Fruit fly (Drosophila melanogaster) whole organism, wandering third instar larva: Measurements from ENCODE around the gene CG13601.

Experiments used
- Abd-B ChIP-seq: fragments of >200 bp; optimal IDR thresholded peaks from 2 replicates; lab custom pipeline; 2017; ENCODE audit warnings: missing biosample characterization, missing genetic modification characterization
- CG32264 ChIP-seq: fragments of 200-800 bp; sonication (Bioruptor generic); optimal IDR thresholded peaks from 2 replicates; lab custom pipeline; 2016; ENCODE audit warnings: missing biosample characterization, missing genetic modification characterization
- CG9705 ChIP-seq: fragments of 200-800 bp; sonication (Bioruptor generic); optimal IDR thresholded peaks from 2 replicates; lab custom pipeline; 2018; ENCODE audit warnings: missing biosample characterization, mild to moderate bottlenecking, missing genetic modification characterization
- CrebA ChIP-seq: fragments of 200-800 bp; sonication (Bioruptor generic); optimal IDR thresholded peaks from 2 replicates; lab custom pipeline; 2016; ENCODE audit warnings: missing biosample characterization, mild to moderate bottlenecking, missing genetic modification characterization, borderline replicate concordance
- Dfd ChIP-seq: fragments of >200 bp; optimal IDR thresholded peaks from 2 replicates; lab custom pipeline; 2017; ENCODE audit warnings: missing biosample characterization, missing genetic modification characterization
- Dif ChIP-seq: fragments of 200-275, 200-300 bp; sonication (Bioruptor generic); optimal IDR thresholded peaks from 2 replicates; lab custom pipeline; 2018; ENCODE audit warnings: missing biosample characterization, missing genetic modification characterization; ENCODE audit not compliant: partially characterized antibody
- GATAd ChIP-seq: sonication (Bioruptor generic); optimal IDR thresholded peaks from 2 replicates; lab custom pipeline; 2016; ENCODE audit warnings: missing biosample characterization, missing genetic modification characterization
- HLH106 ChIP-seq: fragments of 200-800 bp; optimal IDR thresholded peaks from 3 replicates; lab custom pipeline; 2019; ENCODE audit warnings: missing biosample characterization, mild to moderate bottlenecking, missing genetic modification characterization, moderate library complexity
- Hr78 ChIP-seq: fragments of >200 bp; optimal IDR thresholded peaks from 2 replicates; lab custom pipeline; 2017; ENCODE audit warnings: missing biosample characterization, missing genetic modification characterization
- Hr83 ChIP-seq: fragments of 200-300 bp; sonication (Bioruptor generic); optimal IDR thresholded peaks from 2 replicates; lab custom pipeline; 2016; ENCODE audit warnings: missing biosample characterization, mild to moderate bottlenecking, missing genetic modification characterization, moderate library complexity; ENCODE audit not compliant: poor library complexity, severe bottlenecking
- Jra ChIP-seq: sonication (Bioruptor generic); optimal IDR thresholded peaks from 2 replicates; lab custom pipeline; 2016; ENCODE audit warnings: missing biosample characterization, missing genetic modification characterization
- Mio ChIP-seq: sonication (Bioruptor generic); optimal IDR thresholded peaks from 2 replicates; lab custom pipeline; 2016; ENCODE audit warnings: missing biosample characterization, missing genetic modification characterization
- Myc ChIP-seq: fragments of >200 bp; optimal IDR thresholded peaks from 2 replicates; lab custom pipeline; 2017
- Rel ChIP-seq, 2 experiments: fragments of 200-800 bp; sonication (Bioruptor generic) in 1 of 2; optimal IDR thresholded peaks; 2 replicates in 1 of 2; 3 replicates in 1 of 2; lab custom pipeline; 2016 to 2019; ENCODE audit warnings: mild to moderate bottlenecking in 2 of 2, missing biosample characterization in 2 of 2, missing genetic modification characterization in 2 of 2, moderate library complexity in 1 of 2
- Vsx2 ChIP-seq: fragments of 200-300, 225-300 bp; sonication (Bioruptor generic); optimal IDR thresholded peaks from 2 replicates; lab custom pipeline; 2018; ENCODE audit warnings: missing biosample characterization, missing genetic modification characterization; ENCODE audit not compliant: partially characterized antibody
- br ChIP-seq: fragments of 200-800 bp; sonication (Bioruptor generic); optimal IDR thresholded peaks from 2 replicates; lab custom pipeline; 2016; ENCODE audit warnings: missing biosample characterization, missing genetic modification characterization
- dl ChIP-seq, 2 experiments: fragments of 175-275, 200-275 bp in 1 of 2; fragments of 200-275 bp in 1 of 2; sonication (Bioruptor generic); optimal IDR thresholded peaks; lab custom pipeline; 2018; ENCODE audit warnings: mild to moderate bottlenecking in 2 of 2, missing biosample characterization in 2 of 2, missing genetic modification characterization in 2 of 2, moderate library complexity in 2 of 2; ENCODE audit not compliant: partially characterized antibody in 2 of 2, insufficient read depth in 1 of 2
- dmrt93B ChIP-seq: fragments of 200-800 bp; sonication (Bioruptor generic); optimal IDR thresholded peaks from 2 replicates; lab custom pipeline; 2018; ENCODE audit warnings: missing biosample characterization, mild to moderate bottlenecking, missing genetic modification characterization
- dsf ChIP-seq: sonication (Bioruptor generic); optimal IDR thresholded peaks from 2 replicates; lab custom pipeline; 2016; ENCODE audit warnings: missing biosample characterization, missing genetic modification characterization, borderline replicate concordance
- ey ChIP-seq: fragments of 200-800 bp; sonication (Bioruptor generic); optimal IDR thresholded peaks from 2 replicates; lab custom pipeline; 2016; ENCODE audit warnings: missing biosample characterization, missing genetic modification characterization
- foxo ChIP-seq, 2 experiments: fragments of 200-800 bp; sonication (Bioruptor generic); optimal IDR thresholded peaks; 2 replicates in 1 of 2; 3 replicates in 1 of 2; lab custom pipeline; 2016 to 2017; ENCODE audit warnings: missing biosample characterization in 2 of 2, missing genetic modification characterization in 2 of 2
- h ChIP-seq: fragments of 200-800 bp; sonication (Bioruptor generic); optimal IDR thresholded peaks from 3 replicates; lab custom pipeline; 2016; ENCODE audit warnings: missing biosample characterization, mild to moderate bottlenecking, missing genetic modification characterization
- lola ChIP-seq: fragments of >200 bp; optimal IDR thresholded peaks from 2 replicates; lab custom pipeline; 2017; ENCODE audit warnings: missing biosample characterization, missing genetic modification characterization
- psq ChIP-seq: fragments of 200-800 bp; sonication (Bioruptor generic); optimal IDR thresholded peaks from 3 replicates; lab custom pipeline; 2017; ENCODE audit warnings: missing biosample characterization, mild to moderate bottlenecking, missing genetic modification characterization, moderate library complexity
- rgr ChIP-seq: fragments of 200-800 bp; sonication (Bioruptor generic); optimal IDR thresholded peaks from 3 replicates; lab custom pipeline; 2016; ENCODE audit warnings: missing biosample characterization, mild to moderate bottlenecking, missing genetic modification characterization
- sage ChIP-seq: fragments of 200-800 bp; sonication (Bioruptor generic); optimal IDR thresholded peaks from 2 replicates; lab custom pipeline; 2016; ENCODE audit warnings: missing biosample characterization, mild to moderate bottlenecking, missing genetic modification characterization
- sv ChIP-seq: fragments of 200-800 bp; sonication (Bioruptor generic); optimal IDR thresholded peaks from 3 replicates; lab custom pipeline; 2016; ENCODE audit warnings: missing biosample characterization, missing genetic modification characterization
- tai ChIP-seq: sonication (Bioruptor generic); optimal IDR thresholded peaks from 2 replicates; lab custom pipeline; 2016; ENCODE audit warnings: missing biosample characterization, missing genetic modification characterization
- woc ChIP-seq: sonication (Bioruptor generic); optimal IDR thresholded peaks from 2 replicates; lab custom pipeline; 2016; ENCODE audit warnings: missing biosample characterization, mild to moderate bottlenecking, missing genetic modification characterization

CG13601 gene

dm6 chr3R:23909347-23909862 lies 18.0 kb downstream of the CG13601 start (continued):
- TF ChIP-seq rgr (peak; percentile 72), dl (GFP tag; optimal IDR thresholded peaks at IDR 0.05; lab: Kevin White, UChicago; ENCODE audit: insufficient read depth in 1 of 2, partially characterized antibody in 2 of 2) (no peak), HLH106 (peak; percentile 55), lola (GFP tag; lab: Kevin White, UChicago) (no peak), foxo (GFP tag; optimal IDR thresholded peaks at IDR 0.05; lab: Kevin White, UChicago) (peak in 1 of 2 experiments; percentile 53), psq (peak; percentile 61), ey (GFP tag; lab: Kevin White, UChicago) (peak; percentile 63), Abd-B (GFP tag; lab: Kevin White, UChicago) (no peak), br (GFP tag; lab: Kevin White, UChicago) (peak; percentile 67)

DNA sequence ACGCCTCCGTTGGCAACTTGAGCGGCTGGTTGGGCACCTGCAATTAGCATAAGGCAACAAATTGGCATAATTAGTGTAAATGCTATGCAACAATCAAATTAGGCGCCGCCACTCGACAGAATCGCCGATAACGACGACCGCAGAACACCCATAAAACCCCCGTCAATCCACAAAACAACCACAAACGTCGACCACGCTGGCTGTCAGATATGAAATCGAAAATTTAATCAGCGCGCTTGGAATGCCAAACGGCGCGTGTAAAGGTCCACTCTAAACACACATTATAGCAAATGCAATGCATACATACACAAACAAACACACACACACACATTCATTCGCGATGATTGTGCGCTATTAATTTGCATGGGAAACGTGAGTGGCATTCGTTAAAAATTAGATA lies 24.0 kb downstream of the CG13601 start:
- TF ChIP-seq Rel (GFP tag; optimal IDR thresholded peaks at IDR 0.05; lab: Kevin White, UChicago) (no peak), Rel (tag; optimal IDR thresholded peaks at IDR 0.05; lab: Kevin White, UChicago) (peak; percentile 71), tai (GFP tag; lab: Kevin White, UChicago) (no peak), sage (no peak), Dif (GFP tag; lab: Kevin White, UChicago) (no peak), woc (GFP tag; lab: Kevin White, UChicago) (no peak), sv (GFP tag; lab: Kevin White, UChicago) (no peak), ey (GFP tag; lab: Kevin White, UChicago) (no peak)
- TF ChIP-seq, all 38 proteins: peak for 1

DNA sequence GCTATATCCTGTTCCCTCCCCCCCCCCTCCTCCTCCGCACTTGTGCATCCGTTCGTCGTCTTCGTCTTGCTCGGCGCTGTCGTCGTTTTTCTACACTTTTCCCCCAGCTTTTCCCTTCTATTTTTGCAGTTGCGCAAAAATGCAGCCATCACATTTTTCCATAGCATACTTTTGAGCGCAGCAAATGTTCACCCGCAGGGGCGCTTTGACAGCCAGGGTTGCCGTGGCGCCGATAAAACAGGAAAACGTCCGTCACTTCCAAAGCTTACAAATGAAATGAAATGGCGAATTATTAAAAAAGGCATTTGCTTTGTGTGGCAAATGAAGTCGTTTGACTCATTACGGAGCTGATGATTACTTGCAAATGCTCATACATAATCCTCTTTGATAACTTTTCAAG lies 24.9 kb downstream of the CG13601 start:
- TF ChIP-seq Rel (GFP tag; optimal IDR thresholded peaks at IDR 0.05; lab: Kevin White, UChicago) (no peak), Rel (tag; optimal IDR thresholded peaks at IDR 0.05; lab: Kevin White, UChicago) (peak; percentile 26), Vsx2 (GFP tag; lab: Kevin White, UChicago) (no peak), dsf (GFP tag; lab: Kevin White, UChicago) (no peak), Hr78 (GFP tag; lab: Kevin White, UChicago) (no peak)
- TF ChIP-seq, all 38 proteins: peak for 1

- no peak for TF ChIP-seq woc (GFP tag; lab: Kevin White, UChicago)
- TF ChIP-seq Vsx2 (GFP tag; lab: Kevin White, UChicago) = no peak
- no peak for TF ChIP-seq Hr78 (GFP tag; lab: Kevin White, UChicago)
- TF ChIP-seq sv (GFP tag; lab: Kevin White, UChicago) = no peak
- no peak for TF ChIP-seq Myc (lab: Kevin White, UChicago)
- TF ChIP-seq CG32264 (GFP tag; lab: Kevin White, UChicago) = no peak
- TF ChIP-seq Jra (GFP tag; lab: Kevin White, UChicago) = no peak
Observed at dm6 chr3R:23902034-23902433, 25.4 kb downstream of the CG13601 start.

DNA sequence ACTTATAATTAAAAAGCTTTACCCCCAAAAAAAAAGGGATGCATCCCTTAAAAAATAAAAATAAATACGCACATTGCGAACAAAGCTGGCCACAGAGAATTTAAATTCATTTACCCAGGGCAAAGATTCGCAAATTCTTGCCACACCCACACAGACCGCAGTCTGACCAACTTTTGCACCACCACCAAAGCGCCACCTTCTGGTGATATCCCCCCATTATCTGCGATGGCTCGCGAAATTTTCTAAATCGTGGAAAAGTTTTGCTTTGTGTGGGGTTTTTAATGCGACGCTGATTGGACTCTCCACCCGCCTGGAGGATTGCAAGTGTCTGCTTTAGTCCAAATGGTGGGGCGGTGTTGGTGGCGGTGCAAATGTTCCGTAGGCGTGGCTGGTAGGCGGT lies 27.3 kb downstream of the CG13601 start:
- TF ChIP-seq Rel (GFP tag; optimal IDR thresholded peaks at IDR 0.05; lab: Kevin White, UChicago) = no peak
- no peak for TF ChIP-seq Rel (tag; optimal IDR thresholded peaks at IDR 0.05; lab: Kevin White, UChicago)
- no peak for TF ChIP-seq Dfd (GFP tag; lab: Kevin White, UChicago)
- no peak for TF ChIP-seq Abd-B (GFP tag; lab: Kevin White, UChicago)
- no peak for TF ChIP-seq dmrt93B
- TF ChIP-seq h = no peak
- no peak for TF ChIP-seq rgr
- no peak for TF ChIP-seq Jra (GFP tag; lab: Kevin White, UChicago)

- TF ChIP-seq sage (no peak), HLH106 (no peak), dsf (GFP tag; lab: Kevin White, UChicago) (no peak), h (no peak), dl (GFP tag; optimal IDR thresholded peaks at IDR 0.05; lab: Kevin White, UChicago; ENCODE audit: insufficient read depth in 1 of 2, partially characterized antibody in 2 of 2) (no peak), CrebA (no peak), Dfd (GFP tag; lab: Kevin White, UChicago) (no peak), Jra (GFP tag; lab: Kevin White, UChicago) (no peak), Hr83 (GFP tag; lab: Kevin White, UChicago) (no peak), foxo (GFP tag; optimal IDR thresholded peaks at IDR 0.05; lab: Kevin White, UChicago) (no peak), br (GFP tag; lab: Kevin White, UChicago) (no peak), Myc (lab: Kevin White, UChicago) (no peak), Hr78 (GFP tag; lab: Kevin White, UChicago) (no peak), CG9705 (GFP tag; lab: Kevin White, UChicago) (no peak), GATAd (GFP tag; lab: Kevin White, UChicago) (no peak), psq (no peak), Mio (GFP tag; lab: Kevin White, UChicago) (no peak), tai (GFP tag; lab: Kevin White, UChicago) (no peak)
Observed at dm6 chr3R:23893460-23893859, 34.0 kb downstream of the CG13601 start, which contains the start of gene tbrd-1. tbrd-1 (minus strand) TSS chr3R:23893560.
